Worm (Caenorhabditis elegans): ENCODE measurements around the gene F42H10.6.

DNA sequence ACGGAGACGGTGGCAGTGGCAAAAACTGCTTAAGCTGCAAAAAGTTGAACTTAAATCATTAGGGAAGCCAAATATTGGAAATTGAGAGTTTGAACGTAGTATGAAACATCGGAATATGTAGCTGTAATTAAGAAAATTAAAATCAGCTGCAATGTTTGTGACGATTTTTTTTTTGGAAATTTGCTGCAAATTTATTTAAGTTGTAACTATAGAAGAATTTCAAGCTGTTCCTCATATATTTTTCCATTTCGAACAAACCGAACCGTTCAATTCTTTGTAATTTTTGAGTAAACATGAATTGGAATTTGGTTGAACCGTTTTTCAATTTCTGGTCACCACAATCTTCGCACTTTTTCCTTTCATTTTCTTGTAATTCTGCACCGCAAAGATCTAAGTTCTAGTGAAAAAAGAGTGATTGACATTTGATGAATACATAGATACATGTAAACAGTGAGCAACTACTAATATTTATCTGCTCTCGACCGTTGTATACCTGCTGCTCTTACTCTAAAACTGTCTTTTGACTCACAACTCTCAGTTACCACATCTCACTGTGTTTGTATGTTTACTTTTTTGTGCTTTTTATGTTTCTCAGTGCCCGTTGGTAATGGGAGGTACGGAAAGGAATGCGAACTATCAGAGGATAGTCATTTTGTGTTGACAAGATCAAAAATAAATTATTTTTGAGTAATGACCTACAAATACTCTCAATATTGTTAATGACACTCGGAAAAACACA, 41.6 kb upstream of the F42H10.6 start:
- TF ChIP-seq sea-1 (GFP tag; conservative IDR thresholded peaks at IDR 0.05) (no peak), ets-7 (tag; optimal IDR thresholded peaks at IDR 0.05) (no peak), ama-1 (optimal IDR thresholded peaks at IDR 0.05) (no peak)
